Fruit fly (Drosophila melanogaster) whole organism, embryonic: ENCODE measurements around the gene CG33791.

ENCODE experiments used
- CG10462 ChIP-seq: fragments of 200-800 bp; sonication (Bioruptor generic); optimal IDR thresholded peaks from 2 replicates; lab custom pipeline; 2016; ENCODE audit warnings: missing biosample characterization, missing genetic modification characterization
- ap ChIP-seq: fragments of 200-800 bp; sonication (Bioruptor generic); IDR thresholded peaks from 2 replicates; pipeline ENCODE4 v1.3.6; 2022; ENCODE audit warnings: missing biosample characterization, missing genetic modification characterization
- cas ChIP-seq: fragments of 200-800 bp; sonication (Bioruptor generic); IDR thresholded peaks from 2 replicates; pipeline ENCODE4 v1.3.6; 2022; ENCODE audit warnings: missing biosample characterization, missing genetic modification characterization
- insv ChIP-seq, 2 experiments: fragments of 200-800 bp; sonication (Bioruptor generic); optimal IDR thresholded peaks; 3 replicates each; lab custom pipeline; 2016 to 2018; ENCODE audit warnings: missing biosample characterization in 2 of 2, missing genetic modification characterization in 2 of 2
- klu ChIP-seq: fragments of 200-800 bp; sonication (Bioruptor generic); IDR thresholded peaks from 2 replicates; pipeline ENCODE4 v1.3.6; 2022; ENCODE audit warnings: missing biosample characterization, missing genetic modification characterization
- lbe ChIP-seq: fragments of 200-800 bp; sonication (Bioruptor generic); optimal IDR thresholded peaks from 2 replicates; lab custom pipeline; 2016; ENCODE audit warnings: missing biosample characterization, mild to moderate bottlenecking, missing genetic modification characterization
- onecut ChIP-seq: fragments of 200-800 bp; sonication (Bioruptor generic); IDR thresholded peaks from 2 replicates; pipeline ENCODE4 v1.3.6; 2022; ENCODE audit warnings: missing biosample characterization, missing genetic modification characterization

- no peak for TF ChIP-seq lbe (GFP tag; lab: Kevin White, UChicago)
- TF ChIP-seq klu (GFP tag; lab: Robert Waterston, UW): no peak
- TF ChIP-seq ap (GFP tag; lab: Robert Waterston, UW): no peak
- TF ChIP-seq insv (GFP tag; optimal IDR thresholded peaks at IDR 0.05; lab: Kevin White, UChicago): no peak
- TF ChIP-seq onecut (GFP tag; lab: Robert Waterston, UW): no peak
- TF ChIP-seq cas: no peak
- no peak for TF ChIP-seq CG10462 (GFP tag; lab: Kevin White, UChicago)
Observed at dm6 chr3L:1614465-1615084, 11.8 kb downstream of the CG33791 start.
